Fruit fly (Drosophila melanogaster): ENCODE results near the gene Gr93b.

dm6 chr3R:21878473-21878872 lies 34.9 kb upstream of the Gr93b start, which contains the start of gene CG34148:
- TF ChIP-seq CG8478 (optimal IDR thresholded peaks at IDR 0.05) (no peak), psq (optimal IDR thresholded peaks at IDR 0.05) (no peak)
